Worm (Caenorhabditis elegans) whole organism, mixed stage, embryonic: ENCODE measurements around the gene aqp-1.

Experiments
- M03D4.4 ChIP-seq: sonication (generic microtip); optimal IDR thresholded peaks from 2 replicates; lab custom pipeline; 2017; ENCODE audit warnings: mild to moderate bottlenecking, missing genetic modification characterization, missing compliant biosample characterization
- bed-3 ChIP-seq: fragments of 200-800 bp; sonication (Bioruptor generic); optimal IDR thresholded peaks from 3 replicates; lab custom pipeline; 2018; ENCODE audit warnings: mild to moderate bottlenecking, missing genetic modification characterization, moderate library complexity, missing compliant biosample characterization
- ceh-39 ChIP-seq: fragments of 150-350 bp; optimal IDR thresholded peaks from 2 replicates; lab custom pipeline; 2014; ENCODE audit warnings: missing biosample characterization, missing genetic modification characterization
- ceh-43 ChIP-seq: fragments of 200-800 bp; sonication (Bioruptor generic); optimal IDR thresholded peaks from 2 replicates; lab custom pipeline; 2018; ENCODE audit warnings: mild to moderate bottlenecking, missing genetic modification characterization, moderate library complexity, missing compliant biosample characterization
- ceh-83 ChIP-seq: fragments of 200-800 bp; sonication (Bioruptor generic); optimal IDR thresholded peaks from 2 replicates; lab custom pipeline; 2018; ENCODE audit warnings: mild to moderate bottlenecking, missing genetic modification characterization, missing compliant biosample characterization
- ces-1 ChIP-seq: fragments of 150-350 bp; optimal IDR thresholded peaks from 2 replicates; lab custom pipeline; 2014; ENCODE audit warnings: missing biosample characterization, missing genetic modification reagents, missing genetic modification characterization
- cnd-1 ChIP-seq: fragments of 200-800 bp; sonication (Bioruptor generic); optimal IDR thresholded peaks from 2 replicates; lab custom pipeline; 2018; ENCODE audit warnings: mild to moderate bottlenecking, missing genetic modification characterization, missing compliant biosample characterization
- elt-1 ChIP-seq: sonication (generic microtip); optimal IDR thresholded peaks from 2 replicates; lab custom pipeline; 2017; ENCODE audit warnings: missing genetic modification characterization, mild to moderate bottlenecking, missing compliant biosample characterization, antibody characterized with exemption, moderate library complexity, borderline replicate concordance; ENCODE audit not compliant: insufficient read depth
- elt-3 ChIP-seq: fragments of 150-350 bp; optimal IDR thresholded peaks from 2 replicates; lab custom pipeline; 2014; ENCODE audit warnings: missing biosample characterization, missing genetic modification characterization
- flh-1 ChIP-seq: fragments of 200-800 bp; sonication (Bioruptor generic); optimal IDR thresholded peaks from 2 replicates; lab custom pipeline; 2018; ENCODE audit warnings: mild to moderate bottlenecking, missing genetic modification characterization, moderate library complexity, missing compliant biosample characterization
- hlh-1 ChIP-seq: fragments of 150-350 bp; optimal IDR thresholded peaks from 2 replicates; lab custom pipeline; 2014; ENCODE audit warnings: missing biosample characterization, missing genetic modification reagents, missing genetic modification characterization
- lin-13 ChIP-seq: fragments of 150-350 bp; optimal IDR thresholded peaks from 2 replicates; lab custom pipeline; 2014; ENCODE audit warnings: missing biosample characterization, missing genetic modification characterization
- lin-32 ChIP-seq: fragments of 200-800 bp; sonication (Bioruptor generic); optimal IDR thresholded peaks from 2 replicates; lab custom pipeline; 2018; ENCODE audit warnings: mild to moderate bottlenecking, missing genetic modification characterization, missing compliant biosample characterization
- mab-5 ChIP-seq: fragments of 150-350 bp; optimal IDR thresholded peaks from 2 replicates; lab custom pipeline; 2014; ENCODE audit warnings: missing biosample characterization, missing genetic modification characterization
- nhr-28 ChIP-seq: fragments of 150-350 bp; optimal IDR thresholded peaks from 2 replicates; lab custom pipeline; 2014; ENCODE audit warnings: missing biosample characterization, missing genetic modification characterization
- nhr-76 ChIP-seq: sonication (generic microtip); optimal IDR thresholded peaks from 2 replicates; lab custom pipeline; 2017; ENCODE audit warnings: missing biosample characterization, missing genetic modification characterization
- pha-4 ChIP-seq: fragments of 150-350 bp; optimal IDR thresholded peaks from 2 replicates; lab custom pipeline; 2018; ENCODE audit warnings: missing biosample characterization, missing genetic modification reagents, missing genetic modification characterization
- sem-2 ChIP-seq: fragments of 200-800 bp; sonication (Bioruptor generic); optimal IDR thresholded peaks from 2 replicates; lab custom pipeline; 2018; ENCODE audit warnings: mild to moderate bottlenecking, missing genetic modification characterization, missing compliant biosample characterization
- snpc-4 ChIP-seq: fragments of 150-350 bp; optimal IDR thresholded peaks from 2 replicates; lab custom pipeline; 2014; ENCODE audit warnings: missing biosample characterization, missing genetic modification characterization
- sptf-1 ChIP-seq: sonication (generic microtip); optimal IDR thresholded peaks from 2 replicates; lab custom pipeline; 2017; ENCODE audit warnings: mild to moderate bottlenecking, missing genetic modification characterization, moderate library complexity, missing compliant biosample characterization
- unc-120 ChIP-seq: sonication (generic microtip); optimal IDR thresholded peaks from 2 replicates; lab custom pipeline; 2017; ENCODE audit warnings: missing genetic modification characterization, missing compliant biosample characterization; ENCODE audit not compliant: poor library complexity, severe bottlenecking
- unc-39 ChIP-seq: fragments of 150-350 bp; optimal IDR thresholded peaks from 2 replicates; lab custom pipeline; 2014; ENCODE audit warnings: missing biosample characterization, missing genetic modification characterization
- unc-62 ChIP-seq: fragments of 150-350 bp; optimal IDR thresholded peaks from 2 replicates; lab custom pipeline; 2014; ENCODE audit warnings: missing biosample characterization, missing genetic modification reagents, missing genetic modification characterization
- zip-8 ChIP-seq: fragments of 150-350 bp; optimal IDR thresholded peaks from 2 replicates; lab custom pipeline; 2014; ENCODE audit warnings: missing biosample characterization, missing genetic modification characterization

aqp-1 gene

DNA sequence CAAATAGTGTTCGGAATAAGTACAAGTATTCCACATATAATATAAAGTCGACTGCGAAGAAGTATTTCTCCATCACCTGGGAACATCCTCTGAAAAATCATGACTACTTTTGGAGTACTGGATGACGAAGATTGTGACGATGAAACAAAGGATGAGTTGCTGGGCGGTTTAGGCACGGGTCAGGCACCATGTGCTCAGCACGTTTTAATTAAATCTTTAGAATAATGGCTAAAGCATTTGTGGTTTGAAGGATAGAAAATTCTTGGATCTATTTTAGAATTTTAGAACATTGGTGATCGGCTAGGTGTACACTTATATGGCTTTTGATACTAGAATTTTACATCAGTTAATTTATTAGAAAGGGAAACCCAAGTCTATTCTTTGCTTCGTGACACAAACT lies 51.0 kb downstream of the aqp-1 start, which contains the start of gene C27H5.6:
TSS of gene C27H5.6 (minus strand) at position 101 of the 400 bp plus-strand sequence.
- TF ChIP-seq nhr-76 (no peak), sptf-1 (no peak), unc-62 (GFP tag; lab: Kevin White, UChicago) (no peak), ceh-39 (tag; lab: Kevin White, UChicago) (no peak), elt-3 (tag; lab: Kevin White, UChicago) (no peak), pha-4 (tag; lab: Kevin White, UChicago) (no peak), nhr-28 (tag; lab: Kevin White, UChicago) (no peak), ces-1 (GFP tag; lab: Kevin White, UChicago) (no peak), unc-39 (tag; lab: Kevin White, UChicago) (no peak), mab-5 (tag; lab: Kevin White, UChicago) (no peak), lin-32 (GFP tag; lab: Kevin White, UChicago) (no peak), flh-1 (GFP tag; lab: Kevin White, UChicago) (no peak), hlh-1 (no peak), snpc-4 (no peak), ceh-83 (GFP tag; lab: Kevin White, UChicago) (no peak), M03D4.4 (no peak), cnd-1 (tag; lab: Kevin White, UChicago) (no peak), lin-13 (tag; lab: Kevin White, UChicago) (no peak), unc-120 (no peak), elt-1 (tag; lab: Kevin White, UChicago) (no peak)

ce11 chrII:7186117-7186516 lies 52.0 kb downstream of the aqp-1 start:
- TF ChIP-seq zip-8 (no peak), unc-62 (GFP tag; lab: Kevin White, UChicago) (no peak), hlh-1 (no peak), elt-1 (tag; lab: Kevin White, UChicago) (no peak), lin-32 (GFP tag; lab: Kevin White, UChicago) (no peak), ceh-83 (GFP tag; lab: Kevin White, UChicago) (no peak), ceh-39 (tag; lab: Kevin White, UChicago) (no peak), unc-39 (tag; lab: Kevin White, UChicago) (no peak), sem-2 (no peak), unc-120 (no peak), bed-3 (GFP tag; lab: Kevin White, UChicago) (no peak), nhr-76 (no peak), lin-13 (tag; lab: Kevin White, UChicago) (no peak), ceh-43 (GFP tag; lab: Kevin White, UChicago) (no peak), M03D4.4 (no peak)
- TF ChIP-seq, all 35 proteins: peak for 0
